Worm (Caenorhabditis elegans): ENCODE data around the gene F46B3.8.
"Not testable (repeated sequence)": the region's sequence is repeated elsewhere in the genome, so short reads cannot be mapped to it uniquely, and the experiment has no call there.

DNA sequence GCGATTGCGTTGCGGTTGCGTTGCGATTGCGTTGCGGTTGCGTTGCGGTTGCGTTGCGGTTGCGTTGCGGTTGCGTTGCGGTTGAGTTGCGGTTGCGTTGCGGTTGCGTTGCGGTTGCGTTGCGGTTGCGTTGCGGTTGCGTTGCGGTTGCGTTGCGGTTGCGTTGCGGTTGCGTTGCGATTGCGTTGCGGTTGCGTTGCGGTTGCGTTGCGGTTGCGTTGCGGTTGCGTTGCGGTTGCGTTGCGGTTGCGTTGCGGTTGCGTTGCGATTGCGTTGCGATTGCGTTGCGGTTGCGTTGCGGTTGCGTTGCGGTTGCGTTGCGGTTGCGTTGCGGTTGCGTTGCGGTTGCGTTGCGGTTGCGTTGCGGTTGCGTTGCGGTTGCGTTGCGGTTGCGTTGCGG is 17.1 kb downstream of the F46B3.8 start:
- TF ChIP-seq pha-4 (tag; optimal IDR thresholded peaks at IDR 0.05); eyg-1 (tag; optimal IDR thresholded peaks at IDR 0.05); unc-86 (tag; optimal IDR thresholded peaks at IDR 0.05); ceh-6 (GFP tag; optimal IDR thresholded peaks at IDR 0.05); ama-1 (optimal IDR thresholded peaks at IDR 0.05); unc-3 (GFP tag; conservative IDR thresholded peaks at IDR 0.05); unc-3 (tag; optimal IDR thresholded peaks at IDR 0.05); ceh-9 (tag; optimal IDR thresholded peaks at IDR 0.05); ahr-1 (tag; optimal IDR thresholded peaks at IDR 0.05): not testable (repeated sequence)
